Fruit fly (Drosophila melanogaster): ENCODE measurements around the gene oc.
A peak's percentile ranks its signal among the peaks of the same experiment; 100 is the strongest.

oc gene

DNA sequence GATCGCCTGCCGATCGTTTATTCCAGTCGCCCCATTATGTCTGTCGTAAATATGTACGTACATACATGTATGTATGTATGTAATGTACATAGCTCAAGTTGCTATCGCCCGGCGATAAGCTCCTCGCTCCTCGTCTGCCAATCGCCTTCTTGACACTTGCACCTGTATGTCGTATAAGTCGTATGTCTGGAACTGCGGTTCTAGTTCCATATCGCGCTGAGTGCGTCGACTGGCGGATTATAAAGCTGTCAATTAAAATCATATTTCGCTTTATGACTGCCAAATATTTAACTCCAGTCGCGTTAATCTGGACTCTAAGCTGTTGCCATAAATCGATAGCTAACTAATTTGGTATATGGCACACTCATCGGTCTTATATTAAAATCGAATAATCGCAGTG is 34.9 kb upstream of the oc start:
- TF ChIP-seq Hr96 (GFP tag; optimal IDR thresholded peaks at IDR 0.05) = no peak
- TF ChIP-seq kay (GFP tag; ENCODE audit: borderline replicate concordance) = no peak
- no peak for TF ChIP-seq CG33017 (tag; optimal IDR thresholded peaks at IDR 0.05)
- TF ChIP-seq tj (GFP tag; optimal IDR thresholded peaks at IDR 0.05) = peak; percentile 19
- no peak for TF ChIP-seq bab1 (GFP tag; optimal IDR thresholded peaks at IDR 0.05)
- TF ChIP-seq CG1620 (GFP tag; optimal IDR thresholded peaks at IDR 0.05) = no peak

DNA sequence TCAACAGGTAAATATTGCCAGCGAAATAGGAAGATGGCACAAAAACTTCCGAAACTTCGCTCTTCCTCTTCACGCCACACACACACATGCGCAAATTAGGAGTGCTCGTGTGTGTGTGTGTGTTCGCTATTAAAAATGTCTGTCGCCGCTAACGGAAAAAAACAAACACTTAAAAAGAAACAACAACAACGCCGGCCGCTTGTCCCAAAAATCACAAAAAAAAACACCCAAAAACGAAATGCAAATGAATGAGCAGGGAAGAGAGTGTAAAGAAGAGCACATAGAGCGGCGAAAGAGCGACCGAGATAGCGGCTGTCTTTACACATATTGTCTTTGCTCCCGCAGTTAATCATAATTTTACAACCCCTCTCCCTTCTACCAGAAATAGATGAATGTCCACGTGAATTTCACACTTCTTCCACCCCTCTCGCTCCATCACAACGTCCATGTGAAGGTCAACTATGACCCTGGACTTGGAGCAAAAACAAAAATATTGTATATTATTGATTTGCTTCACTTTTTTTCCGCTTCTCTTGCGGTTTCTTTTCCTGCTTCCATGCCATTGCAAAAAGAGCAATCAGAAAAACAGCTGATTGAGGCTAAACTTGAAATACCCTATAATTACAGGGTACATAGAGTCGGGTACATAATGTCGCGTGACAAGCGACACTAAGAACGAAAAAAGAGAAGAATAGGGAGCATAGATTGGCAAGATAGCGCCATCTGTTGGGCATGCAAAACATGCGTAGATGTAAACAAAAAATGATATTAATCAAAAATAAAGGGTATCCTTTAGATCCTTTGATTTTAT is 31.5 kb upstream of the oc start:
- no peak for TF ChIP-seq CG33017 (tag; optimal IDR thresholded peaks at IDR 0.05)
- TF ChIP-seq Mnt (GFP tag; optimal IDR thresholded peaks at IDR 0.05) = peak; percentile 10
- TF ChIP-seq CG14711 (tag; optimal IDR thresholded peaks at IDR 0.05) = no peak
- no peak for TF ChIP-seq CG12768 (GFP tag; optimal IDR thresholded peaks at IDR 0.05)
- TF ChIP-seq pad (GFP tag; optimal IDR thresholded peaks at IDR 0.05) = no peak
- TF ChIP-seq Clk (GFP tag; optimal IDR thresholded peaks at IDR 0.05) = no peak
- TF ChIP-seq CG11617 (GFP tag; optimal IDR thresholded peaks at IDR 0.05) = no peak
- TF ChIP-seq toe (GFP tag; optimal IDR thresholded peaks at IDR 0.05) = no peak
- no peak for TF ChIP-seq CG7045 (GFP tag; optimal IDR thresholded peaks at IDR 0.05)
- no peak for TF ChIP-seq CG5204 (GFP tag; optimal IDR thresholded peaks at IDR 0.05)
- peak; percentile 6 for TF ChIP-seq CG1620 (GFP tag; optimal IDR thresholded peaks at IDR 0.05)
- TF ChIP-seq ovo (GFP tag; optimal IDR thresholded peaks at IDR 0.05) = peak; percentile 68
- TF ChIP-seq Crg-1 (GFP tag; optimal IDR thresholded peaks at IDR 0.05) = no peak
- peak; percentile 88 for TF ChIP-seq tj (GFP tag; optimal IDR thresholded peaks at IDR 0.05)
- no peak for TF ChIP-seq CG7101 (tag; optimal IDR thresholded peaks at IDR 0.05)
- no peak for TF ChIP-seq cic (GFP tag; optimal IDR thresholded peaks at IDR 0.05)
- no peak for TF ChIP-seq bab1 (GFP tag; optimal IDR thresholded peaks at IDR 0.05)
- no peak for TF ChIP-seq Hr96 (GFP tag; optimal IDR thresholded peaks at IDR 0.05)
- no peak for TF ChIP-seq cnc (optimal IDR thresholded peaks at IDR 0.05)
- no peak for TF ChIP-seq kay (GFP tag; ENCODE audit: borderline replicate concordance)

DNA sequence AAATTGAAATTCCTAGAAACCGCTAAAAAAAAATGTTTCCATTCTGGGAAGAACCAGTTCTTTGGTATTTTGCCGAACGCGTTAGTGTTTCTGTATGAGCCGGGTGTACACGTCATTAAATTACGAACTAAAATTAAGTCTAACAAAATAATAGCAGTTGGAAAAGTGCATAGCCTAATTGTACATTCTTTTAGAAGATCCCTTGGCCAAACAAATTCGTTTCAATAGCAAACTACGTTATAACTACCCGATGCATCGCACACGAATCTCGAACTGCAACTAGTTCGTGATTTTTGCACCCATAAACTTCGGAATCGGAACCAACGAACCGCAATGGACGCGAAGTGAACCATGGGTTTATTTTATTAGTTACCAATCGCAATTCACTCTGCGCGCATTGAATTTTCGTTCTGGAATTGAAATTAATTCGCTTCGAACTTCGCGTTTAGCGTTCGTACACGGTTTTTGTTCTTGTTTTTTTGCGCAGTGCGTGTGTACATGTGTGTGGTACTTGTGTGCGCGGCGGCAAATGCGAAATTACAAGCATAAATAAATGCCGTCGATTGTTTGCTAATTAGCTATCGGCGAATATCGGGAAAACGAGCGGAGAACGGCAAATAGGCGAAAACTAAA is 30.8 kb upstream of the oc start, which contains the start of gene CAH3:
Gene CAH3 (plus strand): TSS at position 64 of the 633 bp plus-strand sequence.
- peak; percentile 78 for TF ChIP-seq tj (GFP tag; optimal IDR thresholded peaks at IDR 0.05)
- TF ChIP-seq Mnt (GFP tag; optimal IDR thresholded peaks at IDR 0.05) = peak; percentile 88
- TF ChIP-seq CG14711 (tag; optimal IDR thresholded peaks at IDR 0.05) = peak; percentile 91
- TF ChIP-seq CG11617 (GFP tag; optimal IDR thresholded peaks at IDR 0.05) = peak; percentile 95
- peak; percentile 96 for TF ChIP-seq CG7101 (tag; optimal IDR thresholded peaks at IDR 0.05)
- TF ChIP-seq Crg-1 (GFP tag; optimal IDR thresholded peaks at IDR 0.05) = peak; percentile 82
- peak; percentile 93 for TF ChIP-seq CG1620 (GFP tag; optimal IDR thresholded peaks at IDR 0.05)
- TF ChIP-seq kay (GFP tag; ENCODE audit: borderline replicate concordance) = peak; percentile 96
- TF ChIP-seq toe (GFP tag; optimal IDR thresholded peaks at IDR 0.05) = peak; percentile 92
- TF ChIP-seq CG33017 (tag; optimal IDR thresholded peaks at IDR 0.05) = peak; percentile 88
- TF ChIP-seq ovo (GFP tag; optimal IDR thresholded peaks at IDR 0.05) = peak; percentile 51
- no peak for TF ChIP-seq cnc (optimal IDR thresholded peaks at IDR 0.05)
- TF ChIP-seq cic (GFP tag; optimal IDR thresholded peaks at IDR 0.05) = peak; percentile 21
- TF ChIP-seq CG7045 (GFP tag; optimal IDR thresholded peaks at IDR 0.05) = peak; percentile 88
- peak; percentile 97 for TF ChIP-seq Hr96 (GFP tag; optimal IDR thresholded peaks at IDR 0.05)
- peak; percentile 87 for TF ChIP-seq CG12768 (GFP tag; optimal IDR thresholded peaks at IDR 0.05)
- TF ChIP-seq CG5204 (GFP tag; optimal IDR thresholded peaks at IDR 0.05) = peak; percentile 87
- peak; percentile 80 for TF ChIP-seq pad (GFP tag; optimal IDR thresholded peaks at IDR 0.05)
- peak; percentile 97 for TF ChIP-seq bab1 (GFP tag; optimal IDR thresholded peaks at IDR 0.05)
- TF ChIP-seq Clk (GFP tag; optimal IDR thresholded peaks at IDR 0.05) = peak; percentile 66

DNA sequence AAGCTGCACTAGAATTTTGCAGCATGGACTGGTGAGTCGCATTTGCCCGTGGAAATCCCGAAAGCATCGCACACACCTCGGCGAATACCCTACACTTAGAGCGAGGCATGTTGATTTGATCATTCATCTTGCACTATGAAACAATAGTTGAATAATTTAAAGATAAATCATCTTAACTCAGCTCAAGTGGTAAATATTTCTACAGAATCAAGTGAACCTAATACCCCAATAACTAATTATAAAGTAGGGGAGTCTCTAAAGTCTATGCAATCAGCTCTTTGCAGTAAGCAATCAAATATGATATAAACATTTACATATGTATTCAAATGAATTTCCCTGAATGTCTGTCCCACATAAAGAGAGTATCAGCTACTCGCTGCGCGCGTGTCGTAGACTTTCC is 27.0 kb upstream of the oc start:
- TF ChIP-seq Hr96 (GFP tag; optimal IDR thresholded peaks at IDR 0.05) = peak; percentile 64
- no peak for TF ChIP-seq cic (GFP tag; optimal IDR thresholded peaks at IDR 0.05)
- TF ChIP-seq CG7045 (GFP tag; optimal IDR thresholded peaks at IDR 0.05) = peak; percentile 12
- TF ChIP-seq CG7101 (tag; optimal IDR thresholded peaks at IDR 0.05) = no peak
- TF ChIP-seq bab1 (GFP tag; optimal IDR thresholded peaks at IDR 0.05) = peak; percentile 89
- no peak for TF ChIP-seq Clk (GFP tag; optimal IDR thresholded peaks at IDR 0.05)
- peak; percentile 29 for TF ChIP-seq CG14711 (tag; optimal IDR thresholded peaks at IDR 0.05)
- no peak for TF ChIP-seq Mnt (GFP tag; optimal IDR thresholded peaks at IDR 0.05)
- no peak for TF ChIP-seq pad (GFP tag; optimal IDR thresholded peaks at IDR 0.05)
- TF ChIP-seq CG11617 (GFP tag; optimal IDR thresholded peaks at IDR 0.05) = no peak
- no peak for TF ChIP-seq cnc (optimal IDR thresholded peaks at IDR 0.05)
- TF ChIP-seq Crg-1 (GFP tag; optimal IDR thresholded peaks at IDR 0.05) = no peak
- no peak for TF ChIP-seq CG1620 (GFP tag; optimal IDR thresholded peaks at IDR 0.05)

DNA sequence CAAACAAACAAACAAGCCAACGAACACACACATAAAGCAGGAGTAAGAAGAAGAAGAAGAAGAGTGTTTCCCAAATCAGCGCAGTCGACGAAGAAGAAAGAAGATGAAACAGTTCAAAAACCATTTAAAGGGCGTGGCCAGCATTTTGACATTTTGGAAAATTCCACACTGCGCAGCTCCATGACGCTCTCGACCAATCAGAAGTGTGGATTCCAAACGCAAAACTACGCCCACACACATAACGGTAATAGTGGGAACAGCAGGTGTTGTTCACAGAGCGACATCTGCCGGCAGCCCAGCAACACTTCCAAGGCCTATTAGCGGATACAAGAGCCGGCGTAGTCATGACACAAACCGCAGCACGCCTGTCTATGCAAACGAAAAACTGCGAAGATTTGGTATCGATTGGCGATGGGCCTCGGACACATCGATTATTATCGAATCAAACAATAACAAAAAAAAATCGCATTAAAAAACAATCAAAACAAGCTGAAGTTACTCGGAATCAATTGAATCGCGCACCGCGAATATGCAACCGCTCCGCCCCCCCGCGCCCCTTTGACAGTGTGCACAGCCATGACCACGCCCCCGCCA is 26.2 kb upstream of the oc start, which contains the start of gene Rubicon:
Gene Rubicon (plus strand): TSS at position 433 of the 594 bp plus-strand sequence.
- TF ChIP-seq toe (GFP tag; optimal IDR thresholded peaks at IDR 0.05) (no peak), cnc (optimal IDR thresholded peaks at IDR 0.05) (no peak), Hr96 (GFP tag; optimal IDR thresholded peaks at IDR 0.05) (peak; percentile 36), bab1 (GFP tag; optimal IDR thresholded peaks at IDR 0.05) (peak; percentile 79), Crg-1 (GFP tag; optimal IDR thresholded peaks at IDR 0.05) (peak; percentile 31), CG7101 (tag; optimal IDR thresholded peaks at IDR 0.05) (peak; percentile 40), CG11617 (GFP tag; optimal IDR thresholded peaks at IDR 0.05) (no peak), cic (GFP tag; optimal IDR thresholded peaks at IDR 0.05) (peak; percentile 23), kay (GFP tag; ENCODE audit: borderline replicate concordance) (no peak), CG14711 (tag; optimal IDR thresholded peaks at IDR 0.05) (no peak), ovo (GFP tag; optimal IDR thresholded peaks at IDR 0.05) (peak; percentile 98), CG5204 (GFP tag; optimal IDR thresholded peaks at IDR 0.05) (no peak), Mnt (GFP tag; optimal IDR thresholded peaks at IDR 0.05) (peak; percentile 68), pad (GFP tag; optimal IDR thresholded peaks at IDR 0.05) (peak; percentile 70), tj (GFP tag; optimal IDR thresholded peaks at IDR 0.05) (peak; percentile 60), CG12768 (GFP tag; optimal IDR thresholded peaks at IDR 0.05) (no peak), CG33017 (tag; optimal IDR thresholded peaks at IDR 0.05) (no peak), Clk (GFP tag; optimal IDR thresholded peaks at IDR 0.05) (no peak), CG7045 (GFP tag; optimal IDR thresholded peaks at IDR 0.05) (no peak), CG1620 (GFP tag; optimal IDR thresholded peaks at IDR 0.05) (peak; percentile 66)
